Worm (Caenorhabditis elegans): ENCODE measurements around the gene crp-1.
"Not testable (repeated sequence)": the region's sequence is repeated elsewhere in the genome, so short reads cannot be mapped to it uniquely, and the experiment has no call there.

crp-1 gene

DNA sequence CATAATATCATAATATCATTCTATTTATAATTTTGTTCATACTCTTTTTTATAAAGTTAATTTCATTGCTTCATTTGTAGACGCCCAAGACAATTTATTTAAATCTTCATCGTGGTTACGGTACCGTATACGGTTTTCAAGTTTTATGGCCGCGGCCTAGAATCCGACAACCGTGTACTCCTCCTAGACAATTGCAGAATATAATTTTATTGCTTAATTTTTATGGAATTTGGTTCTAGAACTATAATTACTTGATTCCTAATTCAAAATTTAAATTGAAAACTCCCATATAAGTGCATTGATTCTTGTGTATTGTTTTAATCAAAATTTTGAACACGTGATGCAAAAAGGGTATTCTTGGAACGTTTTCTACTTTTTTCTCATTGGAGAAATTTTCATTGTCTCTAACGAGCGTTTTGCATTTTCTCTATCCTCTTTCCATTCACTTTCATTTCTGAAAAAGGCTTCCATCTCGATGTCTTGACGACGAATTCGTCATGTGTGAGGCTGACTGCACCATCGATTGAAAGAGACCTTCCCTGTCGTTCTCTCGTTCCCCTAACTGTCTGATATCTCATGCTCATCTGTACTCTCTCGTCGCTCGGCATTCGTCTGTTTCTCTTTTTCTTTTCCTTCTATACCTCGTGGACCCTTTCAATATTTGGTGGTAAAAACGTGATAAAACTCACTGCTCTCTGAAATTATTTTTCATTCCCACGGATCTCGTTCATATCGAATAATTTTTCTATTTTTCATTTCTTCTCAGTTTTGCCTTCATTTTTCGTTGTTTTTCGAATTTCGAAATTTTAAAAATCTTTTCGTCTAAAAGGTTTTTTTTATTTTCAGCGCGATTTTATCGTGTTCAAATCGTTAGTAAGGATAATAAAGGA is 37.0 kb upstream of the crp-1 start, which contains the start of gene pap-1 (continued):
- TF ChIP-seq ceh-48 (tag; optimal IDR thresholded peaks at IDR 0.05) (no peak), K02D7.2 (tag; optimal IDR thresholded peaks at IDR 0.05) (no peak), hlh-15 (tag; optimal IDR thresholded peaks at IDR 0.05) (no peak), sdc-2 (tag; optimal IDR thresholded peaks at IDR 0.05) (no peak), fkh-10 (GFP tag; optimal IDR thresholded peaks at IDR 0.05) (no peak), unc-3 (GFP tag; conservative IDR thresholded peaks at IDR 0.05) (no peak), unc-3 (tag; optimal IDR thresholded peaks at IDR 0.05) (no peak), zip-5 (tag; optimal IDR thresholded peaks at IDR 0.05) (peak; percentile 21), F13H6.1 (tag; optimal IDR thresholded peaks at IDR 0.05) (no peak), fkh-6 (tag; optimal IDR thresholded peaks at IDR 0.05) (no peak), gmeb-2 (tag; optimal IDR thresholded peaks at IDR 0.05) (no peak), hlh-30 (tag; optimal IDR thresholded peaks at IDR 0.05; ENCODE audit: insufficient read depth) (peak; percentile 88), hlh-8 (tag; optimal IDR thresholded peaks at IDR 0.05) (no peak), dmd-4 (tag; optimal IDR thresholded peaks at IDR 0.05; ENCODE audit: borderline replicate concordance) (no peak), pha-2 (tag; optimal IDR thresholded peaks at IDR 0.05) (no peak), ceh-30 (tag; optimal IDR thresholded peaks at IDR 0.05) (no peak), ets-4 (tag; optimal IDR thresholded peaks at IDR 0.05) (peak; percentile 3), nhr-232 (tag; optimal IDR thresholded peaks at IDR 0.05) (no peak), ref-2 (tag; optimal IDR thresholded peaks at IDR 0.05) (no peak), ztf-16 (tag; optimal IDR thresholded peaks at IDR 0.05) (no peak), K09A11.1 (tag; optimal IDR thresholded peaks at IDR 0.05; ENCODE audit: insufficient read depth) (no peak), syd-9 (tag; optimal IDR thresholded peaks at IDR 0.05) (no peak), elt-2 (tag; optimal IDR thresholded peaks at IDR 0.05) (no peak), ceh-14 (tag; optimal IDR thresholded peaks at IDR 0.05) (no peak), elt-4 (tag; optimal IDR thresholded peaks at IDR 0.05) (no peak), ceh-9 (tag; optimal IDR thresholded peaks at IDR 0.05) (no peak), pag-3 (tag; optimal IDR thresholded peaks at IDR 0.05; ENCODE audit: borderline replicate concordance) (no peak), hlh-6 (tag; optimal IDR thresholded peaks at IDR 0.05) (no peak), C08G9.2 (tag; optimal IDR thresholded peaks at IDR 0.05) (peak; percentile 37), mec-3 (tag; optimal IDR thresholded peaks at IDR 0.05; ENCODE audit: borderline replicate concordance) (no peak), tbx-2 (tag; optimal IDR thresholded peaks at IDR 0.05) (no peak), dve-1 (tag; optimal IDR thresholded peaks at IDR 0.05) (no peak), odd-2 (tag; optimal IDR thresholded peaks at IDR 0.05) (no peak), ceh-19 (GFP tag; optimal IDR thresholded peaks at IDR 0.05) (no peak), unc-55 (GFP tag; optimal IDR thresholded peaks at IDR 0.05) (no peak), pha-4 (tag; optimal IDR thresholded peaks at IDR 0.05) (no peak), rnt-1 (tag; optimal IDR thresholded peaks at IDR 0.05) (no peak)

ce11 chrV:10449302-10449701 is 29.1 kb upstream of the crp-1 start:
- TF ChIP-seq unc-3 (GFP tag; conservative IDR thresholded peaks at IDR 0.05) (peak; percentile 56; the same call in 1 of the 2 replicates), ceh-45 (GFP tag; IDR thresholded peaks at IDR 0.05) (0 out of 2 replicates have a peak, but pooled peaks have one; percentile 20)
- not testable (repeated sequence) for TF ChIP-seq unc-3 (tag; optimal IDR thresholded peaks at IDR 0.05)

ce11 chrV:10450355-10450754 is 28.0 kb upstream of the crp-1 start:
- TF ChIP-seq ceh-45 (GFP tag; IDR thresholded peaks at IDR 0.05) (peak; percentile 66; the same call in 1 of the 2 replicates), unc-3 (GFP tag; conservative IDR thresholded peaks at IDR 0.05) (peak; percentile 73; the same call in 1 of the 2 replicates)
- not testable (repeated sequence) for TF ChIP-seq unc-3 (tag; optimal IDR thresholded peaks at IDR 0.05)

Data from whole organism, late embryonic.